Fruit fly (Drosophila melanogaster): ENCODE data around the gene Ge-1.

DNA sequence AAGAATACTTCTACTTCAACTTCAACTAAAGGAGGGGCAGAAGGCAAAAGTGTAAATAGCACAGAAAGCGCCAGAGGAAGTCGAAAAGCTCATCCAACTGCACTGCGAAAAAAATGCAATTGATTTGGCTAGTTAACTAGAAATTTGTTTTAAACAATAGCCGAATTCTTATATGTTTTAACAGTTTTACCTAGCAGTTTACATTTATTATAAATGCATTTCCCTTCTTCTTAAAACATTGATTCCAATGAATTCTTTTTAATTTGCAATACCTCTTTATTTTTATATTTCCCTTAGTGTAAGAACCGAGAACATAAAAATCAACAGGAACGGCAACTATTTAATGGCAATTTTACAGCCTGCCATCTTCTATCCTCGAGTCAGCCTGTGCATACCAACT, 52.4 kb downstream of the Ge-1 start:
- TF ChIP-seq Blimp-1 (GFP tag; optimal IDR thresholded peaks at IDR 0.05) (no peak), Lpt (GFP tag; optimal IDR thresholded peaks at IDR 0.05) (no peak), cyc (GFP tag; optimal IDR thresholded peaks at IDR 0.05) (no peak), CG3919 (GFP tag; optimal IDR thresholded peaks at IDR 0.05) (peak; percentile 41), Ets96B (tag; optimal IDR thresholded peaks at IDR 0.05) (peak; percentile 58), CG6854 (GFP tag; optimal IDR thresholded peaks at IDR 0.05) (no peak), CG6163 (GFP tag; IDR thresholded peaks at IDR 0.05) (0 out of 3 replicates have a peak, but pooled peaks have one; percentile 30)

Data from whole organism, prepupa.